Worm (Caenorhabditis elegans): ENCODE results near the gene srh-95.

- no peak for TF ChIP-seq ztf-29 (GFP tag; IDR thresholded peaks at IDR 0.05)
- TF ChIP-seq tab-1 (GFP tag; IDR thresholded peaks at IDR 0.05), result no peak
These were observed 2.6 kb upstream of the srh-95 start, which contains the start of gene srh-104 for ce11 chrV:16244078-16244477.
